Worm (Caenorhabditis elegans) whole organism, L4 larva: ENCODE results near the gene skr-14.
A peak's percentile ranks its signal among the peaks of the same experiment; 100 is the strongest.

Experiments
- D1046.2 ChIP-seq: fragments of 200-800 bp; sonication (Bioruptor generic); IDR thresholded peaks from 2 replicates; pipeline ENCODE4 v1.3.6; 2022; ENCODE audit warnings: missing genetic modification characterization, missing compliant biosample characterization
- F26F4.8 ChIP-seq: fragments of 200-800 bp; sonication (Bioruptor generic); conservative IDR thresholded peaks from 2 replicates; pipeline ENCODE4 v1.3.6; 2022; ENCODE audit warnings: missing genetic modification characterization, missing compliant biosample characterization
- F37D6.2 ChIP-seq: sonication (generic microtip); optimal IDR thresholded peaks from 2 replicates; lab custom pipeline; 2016; ENCODE audit warnings: mild to moderate bottlenecking, missing genetic modification characterization, missing compliant biosample characterization
- Y105C5A.15 ChIP-seq: fragments of 200-800 bp; sonication (Bioruptor generic); IDR thresholded peaks from 2 replicates; pipeline ENCODE4 v1.3.6; 2022; ENCODE audit warnings: missing genetic modification characterization, missing compliant biosample characterization
- Y75B8A.6 ChIP-seq: fragments of 200-800 bp; sonication (Bioruptor generic); IDR thresholded peaks from 2 replicates; pipeline ENCODE4 v1.3.6; 2022; ENCODE audit warnings: missing genetic modification reagents, missing genetic modification characterization, missing compliant biosample characterization
- ZK546.5 ChIP-seq, 2 experiments: sonication (generic microtip); optimal IDR thresholded peaks; 2 replicates each; lab custom pipeline; 2017; ENCODE audit warnings: missing biosample characterization in 2 of 2, missing genetic modification characterization in 2 of 2
- aha-1 ChIP-seq: fragments of 150-350 bp; peaks from one replicate; lab custom pipeline; 2014; ENCODE audit warnings: missing biosample characterization, missing genetic modification characterization
- ceh-20 ChIP-seq: fragments of 200-800 bp; sonication (Bioruptor generic); IDR thresholded peaks from 2 replicates; pipeline ENCODE4 v1.3.6; 2022; ENCODE audit warnings: missing genetic modification reagents, missing genetic modification characterization, missing compliant biosample characterization
- ceh-44 ChIP-seq: fragments of 200-800 bp; sonication (Bioruptor generic); IDR thresholded peaks from 2 replicates; pipeline ENCODE4 v1.3.6; 2022; ENCODE audit warnings: missing genetic modification reagents, missing genetic modification characterization, missing compliant biosample characterization
- ceh-62 ChIP-seq: sonication (generic microtip); optimal IDR thresholded peaks from 2 replicates; lab custom pipeline; 2017; ENCODE audit warnings: missing biosample characterization, missing genetic modification characterization
- ctbp-1 ChIP-seq: fragments of 200-800 bp; sonication (Bioruptor generic); IDR thresholded peaks from 2 replicates; pipeline ENCODE4 v1.3.6; 2022; ENCODE audit warnings: missing genetic modification reagents, missing genetic modification characterization, missing compliant biosample characterization
- daf-16 ChIP-seq, 3 experiments: sonication (generic microtip); optimal IDR thresholded peaks; 2 replicates each; lab custom pipeline; 2016 to 2017; ENCODE audit warnings: missing genetic modification characterization in 3 of 3, missing genetic modification reagents in 3 of 3, mild to moderate bottlenecking in 2 of 3, missing compliant biosample characterization in 2 of 3, missing biosample characterization in 1 of 3, moderate library complexity in 1 of 3
- daf-19 ChIP-seq: fragments of 200-800 bp; sonication (Bioruptor generic); conservative IDR thresholded peaks from 2 replicates; pipeline ENCODE4 v1.3.6; 2022; ENCODE audit warnings: missing genetic modification characterization, missing compliant biosample characterization
- dmd-6 ChIP-seq: fragments of 200-800 bp; sonication (Bioruptor generic); IDR thresholded peaks from 2 replicates; pipeline ENCODE4 v1.3.6; 2022; ENCODE audit warnings: missing genetic modification reagents, missing genetic modification characterization, missing compliant biosample characterization
- fkh-10 ChIP-seq: fragments of 150-350 bp; optimal IDR thresholded peaks from 2 replicates; lab custom pipeline; 2014; ENCODE audit warnings: missing biosample characterization, missing genetic modification reagents, missing genetic modification characterization
- hlh-30 ChIP-seq: sonication (generic microtip); optimal IDR thresholded peaks from 2 replicates; lab custom pipeline; 2017; ENCODE audit warnings: antibody characterized with exemption, mild to moderate bottlenecking, missing genetic modification characterization, missing compliant biosample characterization; ENCODE audit not compliant: insufficient read depth
- hmg-1.1 ChIP-seq: fragments of 200-800 bp; sonication (Bioruptor generic); IDR thresholded peaks from 2 replicates; pipeline ENCODE4 v1.3.6; 2022; ENCODE audit warnings: missing genetic modification reagents, missing genetic modification characterization, missing compliant biosample characterization
- jun-1 ChIP-seq: fragments of 150-350 bp; optimal IDR thresholded peaks from 2 replicates; lab custom pipeline; 2014; ENCODE audit warnings: missing biosample characterization, missing genetic modification reagents, missing genetic modification characterization
- lsy-2 ChIP-seq, 2 experiments: fragments of 150-350 bp in 1 of 2; sonication (generic microtip) in 1 of 2; optimal IDR thresholded peaks; 2 replicates each; lab custom pipeline; 2014 to 2017; ENCODE audit warnings: missing biosample characterization in 2 of 2, missing genetic modification characterization in 2 of 2
- mes-2 ChIP-seq: sonication (generic microtip); optimal IDR thresholded peaks from 2 replicates; lab custom pipeline; 2016; ENCODE audit warnings: missing genotype, mild to moderate bottlenecking, missing genetic modification characterization, missing compliant biosample characterization; ENCODE audit not compliant: poor library complexity, severe bottlenecking
- mxl-3 ChIP-seq: fragments of 200-800 bp; sonication (Bioruptor generic); optimal IDR thresholded peaks from 2 replicates; lab custom pipeline; 2018; ENCODE audit warnings: mild to moderate bottlenecking, missing genetic modification characterization, missing compliant biosample characterization
- nhr-11 ChIP-seq: fragments of 150-350 bp; optimal IDR thresholded peaks from 2 replicates; lab custom pipeline; 2014; ENCODE audit warnings: missing biosample characterization, missing genetic modification characterization
- nhr-237 ChIP-seq: sonication (generic microtip); optimal IDR thresholded peaks from 2 replicates; lab custom pipeline; 2017; ENCODE audit warnings: missing biosample characterization, missing genetic modification characterization
- nhr-42 ChIP-seq: fragments of 200-800 bp; sonication (Bioruptor generic); IDR thresholded peaks from 2 replicates; pipeline ENCODE4 v1.3.6; 2022; ENCODE audit warnings: missing genetic modification characterization, missing compliant biosample characterization
- nhr-6 ChIP-seq: fragments of 150-350 bp; optimal IDR thresholded peaks from 2 replicates; lab custom pipeline; 2014; ENCODE audit warnings: missing biosample characterization, missing genetic modification characterization
- php-3 ChIP-seq: fragments of 200-800 bp; sonication (Bioruptor generic); IDR thresholded peaks from 2 replicates; pipeline ENCODE4 v1.3.6; 2022; ENCODE audit warnings: missing genetic modification reagents, missing genetic modification characterization, missing compliant biosample characterization
- pqm-1 ChIP-seq: sonication (generic microtip); optimal IDR thresholded peaks from 2 replicates; lab custom pipeline; 2017; ENCODE audit warnings: missing biosample characterization, missing genetic modification characterization
- saeg-2 ChIP-seq: fragments of 200-800 bp; sonication (Bioruptor generic); IDR thresholded peaks from 2 replicates; pipeline ENCODE4 v1.3.6; 2022; ENCODE audit warnings: missing genetic modification reagents, missing genetic modification characterization, missing compliant biosample characterization
- snpc-1.2 ChIP-seq: fragments of 200-800 bp; sonication (Bioruptor generic); IDR thresholded peaks from 2 replicates; pipeline ENCODE4 v1.3.6; 2022; ENCODE audit warnings: missing genetic modification reagents, missing genetic modification characterization, missing compliant biosample characterization
- spr-3 ChIP-seq: fragments of 200-800 bp; sonication (Bioruptor generic); optimal IDR thresholded peaks from 2 replicates; lab custom pipeline; 2018; ENCODE audit warnings: mild to moderate bottlenecking, missing genetic modification characterization, missing compliant biosample characterization
- tra-1 ChIP-seq: fragments of 200-800 bp; sonication (Bioruptor generic); IDR thresholded peaks from 2 replicates; pipeline ENCODE4 v1.3.6; 2022; ENCODE audit warnings: missing genetic modification reagents, missing genetic modification characterization, missing compliant biosample characterization
- unc-130 ChIP-seq: sonication (generic microtip); optimal IDR thresholded peaks from 2 replicates; lab custom pipeline; 2016; ENCODE audit warnings: missing genetic modification reagents, missing genetic modification characterization, missing compliant biosample characterization
- zag-1 ChIP-seq: fragments of 150-350 bp; optimal IDR thresholded peaks from 2 replicates; lab custom pipeline; 2014; ENCODE audit warnings: missing biosample characterization, missing genetic modification characterization
- zfp-2 ChIP-seq: sonication (generic microtip); optimal IDR thresholded peaks from 2 replicates; lab custom pipeline; 2016; ENCODE audit warnings: mild to moderate bottlenecking, missing genetic modification characterization, missing compliant biosample characterization
- zip-11 ChIP-seq: fragments of 200-800 bp; sonication (Bioruptor generic); IDR thresholded peaks from 2 replicates; pipeline ENCODE4 v1.3.6; 2022; ENCODE audit warnings: missing genetic modification characterization, missing compliant biosample characterization
- ztf-11 ChIP-seq: fragments of 150-350 bp; optimal IDR thresholded peaks from 2 replicates; lab custom pipeline; 2014; ENCODE audit warnings: missing biosample characterization, missing genetic modification characterization

The skr-14 gene

DNA sequence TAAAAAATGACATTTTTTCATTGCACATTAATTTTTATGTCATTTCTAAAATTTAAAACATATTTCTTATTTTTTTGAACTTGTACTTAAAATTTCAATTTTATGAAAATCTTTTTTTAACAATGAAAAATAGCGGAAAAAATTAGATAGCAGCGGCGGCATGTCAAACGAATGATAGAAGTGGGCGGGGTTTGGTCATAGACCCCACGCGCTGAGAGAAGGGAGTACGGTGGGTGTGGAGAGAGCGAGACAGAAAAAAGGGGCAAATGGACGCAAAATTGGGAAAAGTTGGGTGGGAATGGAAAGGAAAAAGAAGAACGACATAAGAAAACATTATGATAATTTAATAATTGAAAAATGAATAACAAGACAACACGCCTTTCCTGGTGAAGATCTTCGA is 33.5 kb downstream of the skr-14 start:
- TF ChIP-seq ceh-44 (GFP tag; lab: Robert Waterston, UW) (no peak), nhr-42 (GFP tag; lab: Robert Waterston, UW) (no peak), pqm-1 (tag; lab: Kevin White, UChicago) (no peak), jun-1 (tag; lab: Kevin White, UChicago) (no peak), ZK546.5 (tag; optimal IDR thresholded peaks at IDR 0.05; lab: Kevin White, UChicago) (no peak), hmg-1.1 (GFP tag; lab: Robert Waterston, UW) (no peak), unc-130 (GFP tag; lab: Kevin White, UChicago) (no peak), Y105C5A.15 (GFP tag; lab: Robert Waterston, UW) (no peak), zag-1 (tag; lab: Kevin White, UChicago) (no peak), F37D6.2 (tag; lab: Kevin White, UChicago) (no peak), php-3 (GFP tag; lab: Robert Waterston, UW) (no peak), tra-1 (GFP tag; lab: Robert Waterston, UW) (no peak), hlh-30 (tag; lab: Kevin White, UChicago) (no peak), nhr-11 (tag; lab: Kevin White, UChicago) (no peak)

DNA sequence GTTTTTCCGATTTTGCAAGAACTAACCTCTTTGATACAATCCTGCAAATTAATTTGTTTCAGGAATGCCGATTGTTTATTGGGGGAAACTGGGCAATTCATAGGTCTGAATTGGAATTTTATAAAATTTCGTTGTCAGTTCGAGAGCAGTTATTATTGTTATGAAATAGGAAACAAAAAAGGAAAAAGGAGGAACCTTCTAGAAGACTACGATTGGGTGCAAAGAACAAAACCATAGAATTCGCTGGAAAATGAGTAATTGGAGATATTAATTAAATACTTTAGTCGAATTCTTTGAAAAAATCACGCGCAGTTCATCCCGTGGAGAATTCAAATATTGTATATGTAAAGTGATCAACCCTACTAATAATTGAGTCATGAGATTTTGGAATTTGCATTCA is 34.0 kb downstream of the skr-14 start, which contains the start of gene F13A2.9:
Gene F13A2.9 (minus strand): TSS at position 101 of the 400 bp plus-strand sequence.
- TF ChIP-seq D1046.2, result no peak
- TF ChIP-seq zip-11 (GFP tag; lab: Robert Waterston, UW), result no peak
- no peak for TF ChIP-seq nhr-237
- TF ChIP-seq lsy-2 (tag; optimal IDR thresholded peaks at IDR 0.05; lab: Kevin White, UChicago), result no peak
- TF ChIP-seq saeg-2 (GFP tag; lab: Robert Waterston, UW), result no peak
- TF ChIP-seq mxl-3, result no peak
- TF ChIP-seq ctbp-1, result no peak
- no peak for TF ChIP-seq daf-19 (GFP tag; lab: Robert Waterston, UW)

DNA sequence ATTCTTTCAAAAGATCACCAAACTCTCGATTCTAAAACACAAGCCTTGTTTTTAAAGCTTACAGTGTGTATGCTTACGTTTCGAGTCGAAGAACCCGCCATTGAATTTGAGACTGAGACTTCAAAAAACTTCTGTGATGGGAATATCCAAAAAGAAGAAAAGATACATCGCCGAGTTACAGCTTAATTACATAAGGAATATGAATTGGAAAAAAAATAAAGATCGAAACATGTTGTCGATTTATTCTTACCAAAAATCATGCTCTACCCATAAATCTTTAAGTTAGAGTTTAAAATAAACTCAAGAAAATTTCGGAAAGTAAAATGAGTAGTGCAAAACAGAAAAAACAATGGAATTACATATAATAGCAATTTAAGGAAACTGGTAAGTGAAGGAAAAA is 35.2 kb downstream of the skr-14 start, which contains the start of gene F13A2.10:
Gene F13A2.10 (minus strand): TSS at position 101 of the 400 bp plus-strand sequence.
- peak; percentile 34 for TF ChIP-seq aha-1 (tag; lab: Kevin White, UChicago)
- no peak for TF ChIP-seq fkh-10 (GFP tag; lab: Kevin White, UChicago)

DNA sequence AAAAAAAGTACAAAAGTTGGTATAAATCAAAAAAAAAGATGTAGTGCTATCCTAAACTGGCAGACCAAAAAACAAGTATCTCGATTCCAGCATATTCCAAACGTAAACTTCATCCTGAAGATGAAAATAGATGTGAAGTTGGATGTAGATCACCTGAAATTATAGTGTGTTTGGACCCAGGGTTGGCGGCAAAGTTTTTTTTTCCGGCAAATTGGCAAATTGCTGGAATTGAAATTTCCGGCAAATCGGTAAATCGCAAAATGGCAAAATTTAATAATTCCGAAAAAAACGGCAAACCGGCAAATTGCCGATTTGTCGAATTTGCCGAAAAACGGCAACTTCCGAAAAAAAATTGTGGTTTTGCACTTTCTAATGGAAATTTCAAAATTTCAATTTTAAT is 36.9 kb downstream of the skr-14 start, which contains the start of gene F13A2.2:
Gene F13A2.2 (minus strand): TSS at position 101 of the 400 bp plus-strand sequence.
- TF ChIP-seq ztf-11 (tag; lab: Kevin White, UChicago) (no peak), hmg-1.1 (GFP tag; lab: Robert Waterston, UW) (no peak), zfp-2 (tag; lab: Kevin White, UChicago) (no peak), snpc-1.2 (GFP tag; lab: Robert Waterston, UW) (no peak), F26F4.8 (no peak), daf-16 (GFP tag; optimal IDR thresholded peaks at IDR 0.05; lab: Kevin White, UChicago) (no peak), daf-16 (tag; optimal IDR thresholded peaks at IDR 0.05; lab: Kevin White, UChicago) (no peak), spr-3 (no peak), ceh-62 (tag; lab: Kevin White, UChicago) (no peak)

DNA sequence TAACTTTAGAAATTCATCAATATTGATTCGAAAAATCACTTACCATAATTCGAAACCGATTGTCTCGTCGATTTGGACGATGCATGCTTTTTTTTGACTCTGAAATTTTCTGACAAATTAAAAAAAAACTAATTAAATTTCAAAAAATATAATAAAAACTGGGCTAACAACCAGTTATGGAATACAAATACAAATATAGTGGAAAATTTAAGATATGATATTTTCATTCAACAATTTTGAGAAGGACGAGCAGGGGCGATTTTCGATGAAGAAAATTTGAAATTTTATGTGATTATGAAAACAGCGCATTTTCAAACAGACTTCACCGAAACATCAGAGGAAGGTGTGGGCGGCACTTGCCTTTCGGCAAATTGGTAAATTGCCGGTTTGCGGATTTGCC is 39.1 kb downstream of the skr-14 start, which contains the start of gene F13A2.1:
Gene F13A2.1 (minus strand): TSS at position 101 of the 400 bp plus-strand sequence.
- TF ChIP-seq dmd-6 (GFP tag; lab: Robert Waterston, UW) (no peak), Y75B8A.6 (GFP tag; lab: Robert Waterston, UW) (no peak), ceh-20 (GFP tag; lab: Robert Waterston, UW) (no peak), ctbp-1 (no peak), mes-2 (tag; lab: Kevin White, UChicago) (no peak), nhr-6 (tag; lab: Kevin White, UChicago) (no peak)
